Worm (Caenorhabditis elegans) whole organism, L1 larva: ENCODE results near the gene cnc-4.

Source experiments
- Y116A8C.19 ChIP-seq: sonication (generic microtip); optimal IDR thresholded peaks from 2 replicates; lab custom pipeline; 2016; ENCODE audit warnings: missing compliant biosample characterization, missing genetic modification characterization, borderline replicate concordance
- ama-1 ChIP-seq: fragments of 150-350 bp; optimal IDR thresholded peaks from 2 replicates; lab custom pipeline; 2014
- hlh-4 ChIP-seq: sonication (generic microtip); optimal IDR thresholded peaks from 2 replicates; lab custom pipeline; 2016; ENCODE audit warnings: mild to moderate bottlenecking, missing genetic modification characterization, missing compliant biosample characterization
- mef-2 ChIP-seq: fragments of 150-350 bp; optimal IDR thresholded peaks from 2 replicates; lab custom pipeline; 2014; ENCODE audit warnings: missing biosample characterization, missing genetic modification characterization
- nhr-237 ChIP-seq: fragments of 150-350 bp; optimal IDR thresholded peaks from 2 replicates; lab custom pipeline; 2014; ENCODE audit warnings: missing biosample characterization, missing genetic modification characterization
- nhr-76 ChIP-seq: sonication (generic microtip); optimal IDR thresholded peaks from 2 replicates; lab custom pipeline; 2017; ENCODE audit warnings: missing biosample characterization, missing genetic modification characterization
- pag-3 ChIP-seq: sonication (generic microtip); optimal IDR thresholded peaks from 2 replicates; lab custom pipeline; 2017; ENCODE audit warnings: missing genetic modification characterization, mild to moderate bottlenecking, missing compliant biosample characterization, antibody characterized with exemption, borderline replicate concordance; ENCODE audit not compliant: insufficient read depth
- pax-3 ChIP-seq: fragments of 200-800 bp; sonication (Bioruptor generic); optimal IDR thresholded peaks from 2 replicates; lab custom pipeline; 2018; ENCODE audit warnings: mild to moderate bottlenecking, missing genetic modification characterization, moderate library complexity, missing compliant biosample characterization
- unc-130 ChIP-seq: fragments of 150-350 bp; optimal IDR thresholded peaks from 2 replicates; lab custom pipeline; 2017; ENCODE audit warnings: missing biosample characterization, missing genetic modification characterization, inconsistent platforms
- ztf-11 ChIP-seq, 2 experiments: sonication (generic microtip); optimal IDR thresholded peaks; 2 replicates each; lab custom pipeline; 2016 to 2017; ENCODE audit warnings: missing genetic modification characterization in 2 of 2, missing biosample characterization in 1 of 2, missing compliant biosample characterization in 1 of 2

ce11 chrV:1476841-1477240 is 29.8 kb downstream of the cnc-4 start:
- no peak for TF ChIP-seq nhr-76 (tag; lab: Kevin White, UChicago)
- no peak for TF ChIP-seq pax-3 (tag; lab: Kevin White, UChicago)
- no peak for TF ChIP-seq pag-3
- TF ChIP-seq ama-1 (lab: Kevin White, UChicago), result no peak
- TF ChIP-seq unc-130 (tag; lab: Kevin White, UChicago), result no peak
- no peak for TF ChIP-seq hlh-4 (tag; lab: Kevin White, UChicago)
- TF ChIP-seq nhr-237 (tag; lab: Kevin White, UChicago), result no peak
- TF ChIP-seq ztf-11 (tag; optimal IDR thresholded peaks at IDR 0.05; lab: Kevin White, UChicago), result no peak
- no peak for TF ChIP-seq mef-2 (tag; lab: Kevin White, UChicago)
- no peak for TF ChIP-seq Y116A8C.19
